Fruit fly (Drosophila melanogaster): ENCODE data around the gene CG8620.

DNA sequence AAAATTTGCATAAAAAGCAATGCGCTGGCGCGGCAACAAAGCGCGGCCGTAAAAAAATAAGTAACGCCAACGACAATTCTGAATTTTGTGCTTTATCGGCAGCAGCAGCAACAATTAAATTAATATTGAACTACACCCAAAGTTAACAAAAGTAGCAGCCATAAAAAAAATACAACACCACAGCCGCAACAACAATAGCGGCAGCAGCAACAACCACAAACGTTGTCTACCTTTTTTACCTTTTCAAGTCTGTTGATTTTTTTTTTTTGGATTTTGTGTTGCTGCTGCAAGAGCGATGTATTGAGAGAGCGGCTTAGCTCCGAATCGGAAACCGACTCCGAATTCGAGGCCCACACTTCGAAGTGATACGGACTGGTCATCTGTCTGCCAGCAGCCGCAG lies 23.1 kb upstream of the CG8620 start:
- no peak for TF ChIP-seq CG6765 (GFP tag; optimal IDR thresholded peaks at IDR 0.05)
- TF ChIP-seq BEAF-32 (GFP tag; optimal IDR thresholded peaks at IDR 0.05): no peak
- TF ChIP-seq Antp (GFP tag; optimal IDR thresholded peaks at IDR 0.05): no peak
- no peak for TF ChIP-seq kni (GFP tag; optimal IDR thresholded peaks at IDR 0.05)
